Fruit fly (Drosophila melanogaster) Kc167 (cell line): Measurements from ENCODE around the gene Cyp4d8.
"Not testable (repeated sequence)": the region's sequence is repeated elsewhere in the genome, so short reads cannot be mapped to it uniquely, and the experiment has no call there.

Experiments used
- Myc ChIP-seq: fragments of >200 bp; optimal IDR thresholded peaks from 2 replicates; lab custom pipeline; 2017; ENCODE audit warnings: missing external identifiers
- Sin3A ChIP-seq: fragments of >200 bp; optimal IDR thresholded peaks from 2 replicates; lab custom pipeline; 2018; ENCODE audit warnings: missing external identifiers
- h ChIP-seq: fragments of >200 bp; optimal IDR thresholded peaks from 3 replicates; lab custom pipeline; 2018; ENCODE audit warnings: missing external identifiers
- insv ChIP-seq: fragments of >200 bp; optimal IDR thresholded peaks from 3 replicates; lab custom pipeline; 2018; ENCODE audit warnings: missing external identifiers
- psq ChIP-seq: fragments of >200 bp; optimal IDR thresholded peaks from 2 replicates; lab custom pipeline; 2017; ENCODE audit warnings: missing external identifiers
- ttk ChIP-seq: sonication (Bioruptor generic); optimal IDR thresholded peaks from 2 replicates; lab custom pipeline; 2017; ENCODE audit warnings: missing external identifiers

Cyp4d8 gene

dm6 chr3L:7521847-7522246 lies 25.9 kb upstream of the Cyp4d8 start:
- no peak for TF ChIP-seq Myc
- no peak for TF ChIP-seq h
- TF ChIP-seq psq (lab: Kevin White, UChicago): no peak
- no peak for TF ChIP-seq ttk
- TF ChIP-seq Sin3A (lab: Kevin White, UChicago): no peak
- no peak for TF ChIP-seq insv (lab: Kevin White, UChicago)

dm6 chr3L:7520619-7521018 lies 24.6 kb upstream of the Cyp4d8 start:
- no peak for TF ChIP-seq h
- no peak for TF ChIP-seq Sin3A (lab: Kevin White, UChicago)
- TF ChIP-seq Myc: no peak
- no peak for TF ChIP-seq psq (lab: Kevin White, UChicago)
- no peak for TF ChIP-seq insv (lab: Kevin White, UChicago)
- no peak for TF ChIP-seq ttk

dm6 chr3L:7519219-7519618 lies 23.2 kb upstream of the Cyp4d8 start:
- TF ChIP-seq h (no peak), Myc (no peak), psq (lab: Kevin White, UChicago) (no peak)

dm6 chr3L:7518351-7519102 lies 22.5 kb upstream of the Cyp4d8 start, which contains the start of gene ltl:
Gene ltl, plus strand, starts transcription at chr3L:7518997.
- no peak for TF ChIP-seq Myc
- no peak for TF ChIP-seq insv (lab: Kevin White, UChicago)
- TF ChIP-seq ttk: no peak
- TF ChIP-seq psq (lab: Kevin White, UChicago): no peak
- no peak for TF ChIP-seq Sin3A (lab: Kevin White, UChicago)

- TF ChIP-seq insv (lab: Kevin White, UChicago) (no peak), ttk (no peak), psq (lab: Kevin White, UChicago) (no peak), Myc (no peak), Sin3A (lab: Kevin White, UChicago) (no peak), h (no peak)
These were observed 14.7 kb upstream of the Cyp4d8 start, which contains the start of gene CG7546 for dm6 chr3L:7510414-7511384. Gene CG7546, plus strand, starts transcription at chr3L:7510986.

- no peak for TF ChIP-seq ttk
- no peak for TF ChIP-seq Sin3A (lab: Kevin White, UChicago)
- no peak for TF ChIP-seq insv (lab: Kevin White, UChicago)
- TF ChIP-seq Myc: no peak
- no peak for TF ChIP-seq h
These were observed 10.1 kb upstream of the Cyp4d8 start, which contains the start of gene CG7548 for dm6 chr3L:7506117-7506516. Gene CG7548, minus strand, starts transcription at chr3L:7506217.

- not testable (repeated sequence) for TF ChIP-seq Myc; insv (lab: Kevin White, UChicago); ttk
These were observed 2.7 kb upstream of the Cyp4d8 start, which contains the start of gene CG8539 for dm6 chr3L:7498731-7499130. Gene CG8539, minus strand, starts transcription at chr3L:7498831.

dm6 chr3L:7491564-7491963 lies 4.4 kb downstream of the Cyp4d8 start, which contains the start of gene Cyp316a1:
Gene Cyp316a1, plus strand, starts transcription at chr3L:7491864.
- no peak for TF ChIP-seq h
- no peak for TF ChIP-seq Myc
- TF ChIP-seq psq (lab: Kevin White, UChicago): no peak
- TF ChIP-seq Sin3A (lab: Kevin White, UChicago): no peak
- no peak for TF ChIP-seq ttk
- no peak for TF ChIP-seq insv (lab: Kevin White, UChicago)

dm6 chr3L:7485667-7486066 lies 10.3 kb downstream of the Cyp4d8 start, which contains the start of gene mthl6:
Gene mthl6, plus strand, starts transcription at chr3L:7485967.
- TF ChIP-seq Myc (no peak), psq (lab: Kevin White, UChicago) (no peak)

- no peak for TF ChIP-seq psq (lab: Kevin White, UChicago)
- TF ChIP-seq h: no peak
- no peak for TF ChIP-seq Myc
- no peak for TF ChIP-seq ttk
- no peak for TF ChIP-seq insv (lab: Kevin White, UChicago)
- no peak for TF ChIP-seq Sin3A (lab: Kevin White, UChicago)
These were observed 20.7 kb downstream of the Cyp4d8 start, which contains the start of gene CG43292 for dm6 chr3L:7475270-7475669. Gene CG43292, plus strand, starts transcription at chr3L:7475570.

- TF ChIP-seq Myc: no peak
- TF ChIP-seq ttk: no peak
- TF ChIP-seq Sin3A (lab: Kevin White, UChicago): no peak
- TF ChIP-seq psq (lab: Kevin White, UChicago): no peak
- TF ChIP-seq insv (lab: Kevin White, UChicago): no peak
- no peak for TF ChIP-seq h
These were observed 24.7 kb downstream of the Cyp4d8 start, which contains the start of gene CG8541 for dm6 chr3L:7471259-7471658. Gene CG8541, plus strand, starts transcription at chr3L:7471559.

- no peak for TF ChIP-seq insv (lab: Kevin White, UChicago)
- TF ChIP-seq ttk: no peak
- TF ChIP-seq h: no peak
- no peak for TF ChIP-seq Myc
- TF ChIP-seq psq (lab: Kevin White, UChicago): no peak
- no peak for TF ChIP-seq Sin3A (lab: Kevin White, UChicago)
These were observed 25.8 kb downstream of the Cyp4d8 start, which contains the start of gene CG8543 for dm6 chr3L:7470202-7470601. Gene CG8543, minus strand, starts transcription at chr3L:7470302.
